Worm (Caenorhabditis elegans): ENCODE results near the gene bud-31.

DNA sequence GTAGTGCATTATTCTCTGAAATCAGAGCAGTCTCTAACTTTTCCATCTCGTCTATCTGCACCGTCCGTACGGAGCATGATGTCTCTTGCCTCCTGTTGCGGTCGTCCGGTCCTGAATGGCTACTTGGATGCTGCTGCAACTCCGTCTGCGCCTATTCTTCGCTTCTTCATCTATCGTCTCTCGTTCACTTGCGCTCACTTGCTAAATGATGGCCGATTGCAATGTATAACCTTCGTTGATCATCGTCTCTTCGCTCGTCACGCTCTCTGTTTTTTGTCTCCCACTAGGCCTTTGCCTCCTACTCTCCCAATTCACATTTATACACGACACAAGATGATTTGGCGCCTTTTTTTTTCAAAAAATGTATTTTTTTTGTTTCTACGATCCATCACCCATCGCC is 1.0 kb upstream of the bud-31 start:
- TF ChIP-seq ceh-22 (tag; optimal IDR thresholded peaks at IDR 0.05), result no peak
- no peak for TF ChIP-seq nhr-11 (tag; optimal IDR thresholded peaks at IDR 0.05)
- TF ChIP-seq Y22D7AL.16 (tag; optimal IDR thresholded peaks at IDR 0.05), result no peak
- peak; percentile 70 for TF ChIP-seq nfya-1 (tag; optimal IDR thresholded peaks at IDR 0.05)
- peak; percentile 59 for TF ChIP-seq F13H6.1 (tag; optimal IDR thresholded peaks at IDR 0.05)
- TF ChIP-seq lin-11 (tag; optimal IDR thresholded peaks at IDR 0.05), result no peak
- no peak for TF ChIP-seq ceh-48 (tag; optimal IDR thresholded peaks at IDR 0.05)
- no peak for TF ChIP-seq ceh-14 (tag; optimal IDR thresholded peaks at IDR 0.05)
